Worm (Caenorhabditis elegans): ENCODE results near the gene srh-45.

The srh-45 gene

DNA sequence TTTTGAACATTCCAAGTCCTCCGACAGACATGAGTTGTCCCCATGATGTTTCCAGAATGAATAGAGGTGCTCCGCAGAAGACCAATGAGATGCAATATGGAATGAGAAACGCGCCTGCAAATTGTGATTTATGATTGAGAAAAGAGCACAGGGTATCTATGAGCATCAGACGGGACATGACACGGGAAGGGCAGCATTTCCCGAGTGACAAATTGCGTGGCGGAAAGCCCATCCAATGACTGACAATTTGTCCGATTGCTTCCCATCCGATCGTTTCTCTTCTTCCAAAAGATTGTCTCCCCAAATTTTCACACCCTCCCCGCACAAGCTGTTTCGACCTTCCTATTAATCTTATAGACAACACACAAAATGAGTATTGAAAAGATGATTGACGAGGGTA, 3.0 kb upstream of the srh-45 start:
- no peak for TF ChIP-seq dpl-1 (GFP tag; optimal IDR thresholded peaks at IDR 0.05)
- no peak for TF ChIP-seq cebp-1 (GFP tag; IDR thresholded peaks at IDR 0.05)
- TF ChIP-seq cebp-1 (tag; optimal IDR thresholded peaks at IDR 0.05), result no peak
- no peak for TF ChIP-seq ceh-27 (GFP tag; optimal IDR thresholded peaks at IDR 0.05)
- TF ChIP-seq athp-1 (tag; optimal IDR thresholded peaks at IDR 0.05), result no peak
- TF ChIP-seq unc-130 (GFP tag; optimal IDR thresholded peaks at IDR 0.05), result no peak
- no peak for TF ChIP-seq ama-1 (optimal IDR thresholded peaks at IDR 0.05)
- no peak for TF ChIP-seq ama-1 (GFP tag; optimal IDR thresholded peaks at IDR 0.05)
- no peak for TF ChIP-seq mel-28 (tag; optimal IDR thresholded peaks at IDR 0.05; ENCODE audit: borderline replicate concordance)

DNA sequence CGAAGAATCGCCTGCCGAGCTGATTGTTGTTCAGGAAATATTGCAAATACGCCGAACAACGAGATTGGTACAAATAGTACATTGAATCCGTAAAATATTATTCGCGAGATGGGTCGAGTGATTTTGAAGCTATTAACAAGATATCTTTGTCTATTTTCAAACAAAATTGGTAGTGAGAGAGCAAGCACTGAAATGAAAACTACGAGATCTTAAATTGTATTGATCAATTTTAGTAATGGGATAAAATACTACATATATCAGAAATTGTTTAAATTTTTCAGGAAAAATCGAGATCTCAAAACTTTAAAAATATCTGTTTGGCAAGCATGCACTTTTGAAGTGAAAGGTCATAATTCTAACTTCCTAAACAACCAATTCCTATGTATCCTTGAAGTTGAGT, 579 bp downstream of the srh-45 start:
- TF ChIP-seq snpc-3.4 (tag; optimal IDR thresholded peaks at IDR 0.05), result no peak
- no peak for TF ChIP-seq F57A8.1 (GFP tag; optimal IDR thresholded peaks at IDR 0.05)
- TF ChIP-seq lsl-1 (GFP tag; optimal IDR thresholded peaks at IDR 0.05), result no peak
- TF ChIP-seq attf-5 (GFP tag; optimal IDR thresholded peaks at IDR 0.05), result no peak
- TF ChIP-seq let-607 (tag; optimal IDR thresholded peaks at IDR 0.05), result no peak
- TF ChIP-seq ccch-3 (GFP tag; optimal IDR thresholded peaks at IDR 0.05), result no peak
- no peak for TF ChIP-seq rcor-1 (GFP tag; IDR thresholded peaks at IDR 0.05)
- TF ChIP-seq F37B4.10 (GFP tag; IDR thresholded peaks at IDR 0.05), result no peak

DNA sequence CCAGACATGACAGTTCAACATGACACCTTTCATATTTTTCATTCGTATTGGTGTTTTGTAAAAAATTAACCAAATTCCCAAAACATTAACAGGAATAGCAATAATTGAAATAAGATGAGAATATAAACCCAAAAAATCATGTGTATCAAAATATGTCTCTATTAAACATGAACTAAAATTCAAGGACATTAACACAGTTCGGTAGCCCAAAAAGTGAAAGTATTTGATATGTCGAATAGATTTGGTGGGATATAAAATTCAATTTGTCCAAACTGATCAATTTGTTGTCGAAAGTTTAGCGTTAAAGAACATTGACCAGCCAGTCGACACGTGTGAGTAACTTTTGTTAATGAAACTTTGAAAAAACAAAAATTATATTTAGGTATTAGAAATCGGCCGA, 2.1 kb downstream of the srh-45 start, which contains the start of gene srh-46:
Gene srh-46, minus strand, starts transcription at position 189 of the 400 bp plus-strand sequence.
- TF ChIP-seq F10E7.11 (tag; optimal IDR thresholded peaks at IDR 0.05) (no peak), D2030.7 (GFP tag; IDR thresholded peaks at IDR 0.05) (no peak), Y53F4B.3 (GFP tag; IDR thresholded peaks at IDR 0.05) (no peak), pbrm-1 (GFP tag; IDR thresholded peaks at IDR 0.05) (no peak), attf-6 (GFP tag; IDR thresholded peaks at IDR 0.05) (no peak), lag-1 (GFP tag; IDR thresholded peaks at IDR 0.05) (no peak), ztf-26 (tag; optimal IDR thresholded peaks at IDR 0.05) (no peak), F57C9.4 (tag; optimal IDR thresholded peaks at IDR 0.05) (no peak), F37B4.10 (GFP tag; IDR thresholded peaks at IDR 0.05) (no peak), let-526 (GFP tag; IDR thresholded peaks at IDR 0.05) (no peak), F55B11.4 (tag; optimal IDR thresholded peaks at IDR 0.05; ENCODE audit: borderline replicate concordance, insufficient read depth) (no peak), sea-2 (GFP tag; IDR thresholded peaks at IDR 0.05) (no peak)

DNA sequence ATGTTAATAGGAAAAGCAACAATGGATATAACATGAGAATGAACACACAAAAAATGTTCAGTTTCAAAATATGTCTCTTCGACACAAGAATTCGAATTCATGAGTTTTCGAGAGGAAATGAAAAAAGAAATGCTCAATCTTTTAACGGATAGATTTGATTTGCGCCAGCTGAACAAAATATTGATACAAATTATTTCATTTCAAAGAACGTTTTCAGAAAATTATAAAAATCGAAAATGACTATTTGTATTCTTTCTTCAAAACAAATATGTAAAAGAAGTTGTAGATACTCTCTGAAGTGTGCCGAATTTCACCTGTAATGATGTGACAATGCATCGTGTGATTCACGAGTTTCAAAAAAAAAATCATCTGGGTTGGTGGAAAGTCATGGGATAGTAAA, 4.2 kb downstream of the srh-45 start, which contains the start of gene srh-47:
Gene srh-47, minus strand, starts transcription at position 101 of the 400 bp plus-strand sequence.
- TF ChIP-seq egl-18 (GFP tag; IDR thresholded peaks at IDR 0.05), result no peak
- no peak for TF ChIP-seq mcd-1 (GFP tag; IDR thresholded peaks at IDR 0.05)
- no peak for TF ChIP-seq nfya-2 (GFP tag; IDR thresholded peaks at IDR 0.05)

DNA sequence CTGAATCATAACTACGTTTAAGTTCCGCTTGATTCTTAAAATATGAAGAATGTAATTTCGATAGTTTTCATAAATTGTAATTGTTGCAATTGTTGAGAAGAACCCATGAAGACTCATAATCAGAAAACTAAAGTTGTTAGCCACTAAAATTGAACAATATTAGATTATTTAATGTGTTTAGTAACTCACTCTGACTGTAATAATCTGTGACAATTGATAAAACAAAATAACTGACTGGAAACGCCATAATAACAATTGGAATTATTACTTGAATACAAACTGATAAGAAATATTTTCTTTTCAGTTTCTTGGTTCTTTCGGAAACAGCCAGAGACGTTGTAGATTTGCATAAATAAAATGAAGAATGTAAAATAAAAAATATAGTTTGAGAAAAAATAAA, 5.4 kb downstream of the srh-45 start:
- TF ChIP-seq T07F8.4 (tag; optimal IDR thresholded peaks at IDR 0.05), result no peak
- no peak for TF ChIP-seq mxl-1 (tag; optimal IDR thresholded peaks at IDR 0.05)
- no peak for TF ChIP-seq ceh-27 (GFP tag; optimal IDR thresholded peaks at IDR 0.05)
- TF ChIP-seq ztf-26 (tag; optimal IDR thresholded peaks at IDR 0.05), result no peak
